Worm (Caenorhabditis elegans) whole organism, mixed stage, embryonic: ENCODE results near the gene Y105C5B.19.

Experiments
- bed-3 ChIP-seq: fragments of 200-800 bp; sonication (Bioruptor generic); optimal IDR thresholded peaks from 3 replicates; lab custom pipeline; 2018; ENCODE audit warnings: mild to moderate bottlenecking, missing genetic modification characterization, moderate library complexity, missing compliant biosample characterization
- drap-1 ChIP-seq: fragments of 200-800 bp; sonication (Bioruptor generic); optimal IDR thresholded peaks from 3 replicates; lab custom pipeline; 2018; ENCODE audit warnings: mild to moderate bottlenecking, missing genetic modification characterization, missing compliant biosample characterization
- elt-3 ChIP-seq: fragments of 150-350 bp; optimal IDR thresholded peaks from 2 replicates; lab custom pipeline; 2014; ENCODE audit warnings: missing biosample characterization, missing genetic modification characterization
- lsy-2 ChIP-seq: fragments of 150-350 bp; optimal IDR thresholded peaks from 2 replicates; lab custom pipeline; 2014; ENCODE audit warnings: missing biosample characterization, missing genetic modification characterization
- nhr-237 ChIP-seq: fragments of 150-350 bp; optimal IDR thresholded peaks from 2 replicates; lab custom pipeline; 2014; ENCODE audit warnings: missing biosample characterization, missing genetic modification characterization
- nhr-28 ChIP-seq: fragments of 150-350 bp; optimal IDR thresholded peaks from 2 replicates; lab custom pipeline; 2014; ENCODE audit warnings: missing biosample characterization, missing genetic modification characterization
- nhr-76 ChIP-seq: sonication (generic microtip); optimal IDR thresholded peaks from 2 replicates; lab custom pipeline; 2017; ENCODE audit warnings: missing biosample characterization, missing genetic modification characterization
- snpc-4 ChIP-seq: fragments of 150-350 bp; optimal IDR thresholded peaks from 2 replicates; lab custom pipeline; 2014; ENCODE audit warnings: missing biosample characterization, missing genetic modification characterization
- sptf-1 ChIP-seq: sonication (generic microtip); optimal IDR thresholded peaks from 2 replicates; lab custom pipeline; 2017; ENCODE audit warnings: mild to moderate bottlenecking, missing genetic modification characterization, moderate library complexity, missing compliant biosample characterization
- unc-62 ChIP-seq: fragments of 150-350 bp; optimal IDR thresholded peaks from 2 replicates; lab custom pipeline; 2014; ENCODE audit warnings: missing biosample characterization, missing genetic modification reagents, missing genetic modification characterization
- ztf-11 ChIP-seq: fragments of 150-350 bp; optimal IDR thresholded peaks from 2 replicates; lab custom pipeline; 2014; ENCODE audit warnings: missing biosample characterization, missing genetic modification characterization

- TF ChIP-seq nhr-237 (tag; lab: Kevin White, UChicago): no peak
- no peak for TF ChIP-seq nhr-28
- TF ChIP-seq sptf-1: no peak
- no peak for TF ChIP-seq bed-3
- no peak for TF ChIP-seq snpc-4 (tag; lab: Kevin White, UChicago)
- TF ChIP-seq nhr-76 (tag; lab: Kevin White, UChicago): no peak
- no peak for TF ChIP-seq lsy-2 (tag; lab: Kevin White, UChicago)
- no peak for TF ChIP-seq drap-1 (GFP tag; lab: Kevin White, UChicago)
- TF ChIP-seq unc-62 (GFP tag; lab: Kevin White, UChicago): no peak
- no peak for TF ChIP-seq elt-3
- no peak for TF ChIP-seq ztf-11
These were observed 21.5 kb downstream of the Y105C5B.19 start, which contains the start of gene lgc-19 for ce11 chrIV:15962219-15962762.
